Worm (Caenorhabditis elegans): ENCODE results near the gene C03A3.1.

C03A3.1 gene

DNA sequence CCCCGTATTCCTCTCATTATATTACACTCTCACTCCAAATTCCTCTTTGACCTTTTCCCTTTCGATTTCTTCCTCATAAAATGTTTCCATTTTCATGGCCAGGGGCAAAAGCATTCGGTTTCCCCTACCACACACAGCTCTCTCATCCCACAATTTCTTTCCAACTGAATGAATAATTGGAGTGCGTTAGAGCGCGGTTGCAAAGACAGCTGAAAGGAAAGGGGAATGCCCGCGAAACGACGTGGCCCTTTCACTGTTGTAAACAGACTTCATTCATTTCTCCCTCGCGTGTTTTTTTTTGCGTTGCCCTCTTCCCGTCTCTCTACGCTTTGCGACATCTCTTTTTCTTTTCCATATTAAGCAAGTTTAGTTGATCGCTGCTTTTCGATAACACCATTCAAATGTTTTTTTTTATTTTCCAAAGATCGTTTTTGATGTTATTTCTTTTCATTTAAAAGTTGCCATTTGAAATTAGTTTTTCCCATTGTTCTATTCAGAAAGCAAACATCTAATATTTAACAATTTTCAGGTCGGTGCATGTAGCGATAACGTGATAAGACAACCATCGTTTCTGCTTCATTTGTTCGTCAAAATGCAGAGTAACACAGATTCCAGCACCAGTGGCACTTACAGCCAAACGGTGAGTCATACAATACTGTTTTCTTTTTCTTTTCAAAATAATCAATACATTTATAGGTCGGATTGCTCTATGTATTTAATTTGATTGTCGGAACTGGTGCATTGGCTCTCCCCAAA is 5.3 kb downstream of the C03A3.1 start, which contains the start of gene C03A3.2:
Gene C03A3.2, plus strand, starts transcription at position 530 of the 756 bp plus-strand sequence.
- TF ChIP-seq gmeb-2 (tag; optimal IDR thresholded peaks at IDR 0.05) (no peak), ceh-14 (tag; optimal IDR thresholded peaks at IDR 0.05) (peak; percentile 68), mec-3 (tag; optimal IDR thresholded peaks at IDR 0.05; ENCODE audit: borderline replicate concordance) (no peak), hlh-15 (tag; optimal IDR thresholded peaks at IDR 0.05) (no peak), nfya-1 (tag; optimal IDR thresholded peaks at IDR 0.05) (peak; percentile 77), pros-1 (tag; optimal IDR thresholded peaks at IDR 0.05) (peak; percentile 43), rnt-1 (tag; optimal IDR thresholded peaks at IDR 0.05) (peak; percentile 20), eyg-1 (tag; optimal IDR thresholded peaks at IDR 0.05) (no peak), unc-42 (tag; optimal IDR thresholded peaks at IDR 0.05) (peak; percentile 90), lin-11 (tag; optimal IDR thresholded peaks at IDR 0.05) (no peak), nhr-232 (tag; optimal IDR thresholded peaks at IDR 0.05) (no peak), tbx-7 (tag; optimal IDR thresholded peaks at IDR 0.05) (no peak), lim-6 (tag; optimal IDR thresholded peaks at IDR 0.05) (no peak), hlh-6 (tag; optimal IDR thresholded peaks at IDR 0.05) (no peak), unc-86 (tag; optimal IDR thresholded peaks at IDR 0.05) (no peak), dmd-4 (tag; optimal IDR thresholded peaks at IDR 0.05; ENCODE audit: borderline replicate concordance) (no peak), pat-9 (tag; optimal IDR thresholded peaks at IDR 0.05) (no peak), ceh-19 (GFP tag; optimal IDR thresholded peaks at IDR 0.05) (no peak), pha-2 (tag; optimal IDR thresholded peaks at IDR 0.05) (no peak), zip-5 (tag; optimal IDR thresholded peaks at IDR 0.05) (no peak), che-1 (tag; optimal IDR thresholded peaks at IDR 0.05) (no peak), ceh-6 (GFP tag; optimal IDR thresholded peaks at IDR 0.05) (peak; percentile 23), C38D4.7 (GFP tag; optimal IDR thresholded peaks at IDR 0.05) (no peak), F13H6.1 (tag; optimal IDR thresholded peaks at IDR 0.05) (no peak), madf-2 (tag; optimal IDR thresholded peaks at IDR 0.05) (peak; percentile 13), sox-4 (tag; optimal IDR thresholded peaks at IDR 0.05) (no peak), pha-4 (tag; optimal IDR thresholded peaks at IDR 0.05) (no peak), nhr-11 (tag; optimal IDR thresholded peaks at IDR 0.05) (no peak), fkh-10 (GFP tag; optimal IDR thresholded peaks at IDR 0.05) (no peak), pax-1 (tag; optimal IDR thresholded peaks at IDR 0.05) (no peak), ceh-9 (tag; optimal IDR thresholded peaks at IDR 0.05) (no peak), unc-55 (GFP tag; optimal IDR thresholded peaks at IDR 0.05) (no peak), hlh-30 (tag; optimal IDR thresholded peaks at IDR 0.05; ENCODE audit: insufficient read depth) (no peak), elt-4 (tag; optimal IDR thresholded peaks at IDR 0.05) (no peak), ceh-2 (tag; optimal IDR thresholded peaks at IDR 0.05) (no peak), npax-4 (tag; optimal IDR thresholded peaks at IDR 0.05) (no peak), K02D7.2 (tag; optimal IDR thresholded peaks at IDR 0.05) (no peak), ceh-18 (tag; optimal IDR thresholded peaks at IDR 0.05) (peak; percentile 81), hlh-8 (tag; optimal IDR thresholded peaks at IDR 0.05) (no peak), odd-2 (tag; optimal IDR thresholded peaks at IDR 0.05) (no peak), pqm-1 (tag; optimal IDR thresholded peaks at IDR 0.05) (no peak), ama-1 (optimal IDR thresholded peaks at IDR 0.05) (no peak), dve-1 (tag; optimal IDR thresholded peaks at IDR 0.05) (no peak), pag-3 (tag; optimal IDR thresholded peaks at IDR 0.05; ENCODE audit: borderline replicate concordance) (no peak), syd-9 (tag; optimal IDR thresholded peaks at IDR 0.05) (no peak), ceh-22 (tag; optimal IDR thresholded peaks at IDR 0.05) (no peak), unc-3 (GFP tag; conservative IDR thresholded peaks at IDR 0.05) (no peak), unc-3 (tag; optimal IDR thresholded peaks at IDR 0.05) (no peak), sdc-2 (tag; optimal IDR thresholded peaks at IDR 0.05) (no peak), ttx-3 (tag; optimal IDR thresholded peaks at IDR 0.05) (no peak), fax-1 (tag; optimal IDR thresholded peaks at IDR 0.05) (no peak), ets-4 (tag; optimal IDR thresholded peaks at IDR 0.05) (no peak), C08G9.2 (tag; optimal IDR thresholded peaks at IDR 0.05) (no peak)
